Worm (Caenorhabditis elegans) whole organism, L3 larva: ENCODE measurements around the gene shw-1.

ENCODE experiments used
- ama-1 ChIP-seq: fragments of 150-350 bp; optimal IDR thresholded peaks from 2 replicates; lab custom pipeline; 2018
- ceh-16 ChIP-seq: sonication (generic microtip); optimal IDR thresholded peaks from 2 replicates; lab custom pipeline; 2017; ENCODE audit warnings: missing biosample characterization, missing genetic modification characterization
- ceh-28 ChIP-seq: fragments of 150-350 bp; optimal IDR thresholded peaks from 2 replicates; lab custom pipeline; 2014; ENCODE audit warnings: missing biosample characterization, missing genetic modification reagents, missing genetic modification characterization
- ceh-82 ChIP-seq: fragments of 150-350 bp; optimal IDR thresholded peaks from 2 replicates; lab custom pipeline; 2014; ENCODE audit warnings: missing biosample characterization, missing genetic modification characterization
- ceh-9 ChIP-seq: sonication (generic microtip); optimal IDR thresholded peaks from 2 replicates; lab custom pipeline; 2018; ENCODE audit warnings: missing biosample characterization, missing genetic modification characterization
- egl-27 ChIP-seq: sonication (generic microtip); optimal IDR thresholded peaks from 4 replicates; lab custom pipeline; 2017; ENCODE audit warnings: missing biosample characterization, missing genetic modification reagents, missing genetic modification characterization
- egl-5 ChIP-seq: fragments of 150-350 bp; optimal IDR thresholded peaks from 2 replicates; lab custom pipeline; 2017; ENCODE audit warnings: missing biosample characterization, missing genetic modification reagents, missing genetic modification characterization, inconsistent platforms
- elt-1 ChIP-seq: fragments of 150-350 bp; optimal IDR thresholded peaks from 2 replicates; lab custom pipeline; 2014; ENCODE audit warnings: missing biosample characterization, missing genetic modification characterization
- elt-2 ChIP-seq: sonication (generic microtip); optimal IDR thresholded peaks from 2 replicates; lab custom pipeline; 2016; ENCODE audit warnings: missing genetic modification reagents, mild to moderate bottlenecking, missing genetic modification characterization, missing compliant biosample characterization
- elt-3 ChIP-seq, 3 experiments: fragments of 150-350 bp in 1 of 3; sonication (generic microtip) in 2 of 3; optimal IDR thresholded peaks; 2 replicates in 2 of 3; 4 replicates in 1 of 3; lab custom pipeline; 2014 to 2017; ENCODE audit warnings: missing biosample characterization in 3 of 3, missing genetic modification characterization in 3 of 3
- fkh-10 ChIP-seq: sonication (generic microtip); optimal IDR thresholded peaks from 2 replicates; lab custom pipeline; 2017; ENCODE audit warnings: missing biosample characterization, missing genetic modification reagents, missing genetic modification characterization
- fkh-2 ChIP-seq: fragments of 150-350 bp; optimal IDR thresholded peaks from 2 replicates; lab custom pipeline; 2014; ENCODE audit warnings: missing biosample characterization, missing genetic modification reagents, missing genetic modification characterization
- fos-1 ChIP-seq: fragments of 150-350 bp; optimal IDR thresholded peaks from 2 replicates; lab custom pipeline; 2014; ENCODE audit warnings: missing biosample characterization, missing genetic modification characterization
- jun-1 ChIP-seq: fragments of 150-350 bp; optimal IDR thresholded peaks from 2 replicates; lab custom pipeline; 2014; ENCODE audit warnings: missing biosample characterization, missing genetic modification reagents, missing genetic modification characterization
- lin-39 ChIP-seq: fragments of 150-350 bp; optimal IDR thresholded peaks from 2 replicates; lab custom pipeline; 2018; ENCODE audit warnings: missing biosample characterization, missing genetic modification reagents, missing genetic modification characterization
- lsy-12 ChIP-seq: sonication (generic microtip); optimal IDR thresholded peaks from 2 replicates; lab custom pipeline; 2016; ENCODE audit warnings: mild to moderate bottlenecking, missing genetic modification characterization, missing compliant biosample characterization
- mdl-1 ChIP-seq: fragments of 150-350 bp; optimal IDR thresholded peaks from 2 replicates; lab custom pipeline; 2014; ENCODE audit warnings: missing biosample characterization, missing genetic modification characterization
- mml-1 ChIP-seq: fragments of 150-350 bp; sonication (generic microtip); optimal IDR thresholded peaks from 3 replicates; lab custom pipeline; 2014; ENCODE audit warnings: missing biosample characterization, missing genetic modification characterization
- nfya-1 ChIP-seq: sonication (generic microtip); optimal IDR thresholded peaks from 2 replicates; lab custom pipeline; 2017; ENCODE audit warnings: missing genetic modification characterization, mild to moderate bottlenecking, missing compliant biosample characterization, antibody characterized with exemption, moderate library complexity; ENCODE audit not compliant: insufficient read depth
- nhr-11 ChIP-seq: fragments of 150-350 bp; optimal IDR thresholded peaks from 2 replicates; lab custom pipeline; 2014; ENCODE audit warnings: missing biosample characterization, missing genetic modification characterization
- nhr-12 ChIP-seq: fragments of 150-350 bp; optimal IDR thresholded peaks from 2 replicates; lab custom pipeline; 2014; ENCODE audit warnings: missing biosample characterization, missing genetic modification characterization
- nhr-23 ChIP-seq: fragments of 150-350 bp; optimal IDR thresholded peaks from 2 replicates; lab custom pipeline; 2014; ENCODE audit warnings: missing biosample characterization, missing genetic modification reagents, missing genetic modification characterization
- nhr-25 ChIP-seq: sonication (generic microtip); optimal IDR thresholded peaks from 2 replicates; lab custom pipeline; 2017; ENCODE audit warnings: missing biosample characterization, missing genetic modification characterization
- nhr-43 ChIP-seq: sonication (generic microtip); optimal IDR thresholded peaks from 2 replicates; lab custom pipeline; 2016; ENCODE audit warnings: mild to moderate bottlenecking, missing genetic modification characterization, missing compliant biosample characterization; ENCODE audit not compliant: poor library complexity, severe bottlenecking
- nhr-67 ChIP-seq: fragments of 150-350 bp; optimal IDR thresholded peaks from 2 replicates; lab custom pipeline; 2014; ENCODE audit warnings: missing biosample characterization, missing genetic modification characterization
- nhr-76 ChIP-seq: fragments of 150-350 bp; sonication (generic microtip); optimal IDR thresholded peaks from 5 replicates; lab custom pipeline; 2014; ENCODE audit warnings: missing biosample characterization, missing genetic modification characterization
- pqm-1 ChIP-seq: fragments of 150-350 bp; optimal IDR thresholded peaks from 2 replicates; lab custom pipeline; 2017; ENCODE audit warnings: missing biosample characterization, missing genetic modification characterization, inconsistent platforms
- sea-2 ChIP-seq: fragments of 150-350 bp; sonication (generic microtip); optimal IDR thresholded peaks from 4 replicates; lab custom pipeline; 2014; ENCODE audit warnings: missing biosample characterization, missing genetic modification reagents, missing genetic modification characterization
- skn-1 ChIP-seq: fragments of 150-350 bp; optimal IDR thresholded peaks from 2 replicates; lab custom pipeline; 2014; ENCODE audit warnings: missing biosample characterization, missing genetic modification characterization
- snpc-4 ChIP-seq: fragments of 150-350 bp; optimal IDR thresholded peaks from 2 replicates; lab custom pipeline; 2014; ENCODE audit warnings: missing biosample characterization, missing genetic modification characterization
- tbx-2 ChIP-seq: sonication (generic microtip); optimal IDR thresholded peaks from 2 replicates; lab custom pipeline; 2016; ENCODE audit warnings: mild to moderate bottlenecking, missing genetic modification characterization, missing compliant biosample characterization
- unc-39 ChIP-seq: sonication (generic microtip); optimal IDR thresholded peaks from 4 replicates; lab custom pipeline; 2017; ENCODE audit warnings: missing biosample characterization, missing genetic modification characterization
- unc-62 ChIP-seq: fragments of 150-350 bp; sonication (generic microtip); optimal IDR thresholded peaks from 4 replicates; lab custom pipeline; 2014; ENCODE audit warnings: missing biosample characterization, missing genetic modification reagents, missing genetic modification characterization
- zag-1 ChIP-seq: fragments of 150-350 bp; optimal IDR thresholded peaks from 2 replicates; lab custom pipeline; 2014; ENCODE audit warnings: missing biosample characterization, missing genetic modification characterization
- ztf-4 ChIP-seq: fragments of 150-350 bp; optimal IDR thresholded peaks from 2 replicates; lab custom pipeline; 2014; ENCODE audit warnings: missing biosample characterization, missing genetic modification characterization

shw-1 gene

DNA sequence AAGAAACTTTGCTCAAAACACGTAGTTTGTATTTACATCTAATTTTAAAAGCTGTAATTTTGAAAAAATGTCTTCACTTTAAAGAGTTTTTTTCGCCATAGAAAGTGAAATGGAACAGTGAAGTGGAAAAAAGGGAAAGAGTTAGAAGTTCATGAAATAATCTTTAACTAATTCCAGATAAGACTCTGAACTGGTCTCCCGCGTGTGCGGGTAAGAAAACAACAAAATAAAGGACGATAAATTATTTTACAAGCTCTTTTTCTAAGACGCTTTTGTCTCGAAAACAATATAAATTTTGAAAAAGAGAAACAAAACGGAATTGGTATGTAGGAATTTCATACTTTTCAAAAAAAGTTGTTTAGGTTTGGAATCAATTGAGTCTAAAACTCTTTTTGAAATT, 4.6 kb downstream of the shw-1 start:
- TF ChIP-seq nhr-76 (no peak), fos-1 (tag; lab: Kevin White, UChicago) (no peak), fkh-2 (tag; lab: Kevin White, UChicago) (no peak), elt-2 (no peak), nhr-67 (no peak), mdl-1 (tag; lab: Kevin White, UChicago) (no peak), egl-27 (tag; lab: Kevin White, UChicago) (no peak)
- TF ChIP-seq, all 47 proteins: peak for 0

DNA sequence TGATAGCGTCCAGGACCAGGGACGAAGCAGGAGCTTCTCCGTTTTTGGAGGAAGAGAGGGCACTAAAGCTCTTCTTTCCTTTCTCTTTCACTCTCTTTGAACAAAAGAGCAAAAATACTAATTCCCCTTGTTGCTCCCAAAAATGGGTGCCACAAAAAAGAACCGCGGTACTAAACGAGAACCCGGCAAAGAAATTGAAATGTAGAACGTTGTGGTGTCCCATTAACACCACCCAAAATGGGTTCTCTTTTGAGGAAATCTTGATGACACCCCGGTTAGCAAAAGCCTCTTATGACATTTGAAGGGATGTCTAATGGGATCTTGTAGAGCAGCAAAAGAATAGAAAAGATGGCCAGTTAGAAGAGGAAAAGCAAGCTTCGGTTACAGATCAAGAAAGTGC, 6.5 kb downstream of the shw-1 start:
- TF ChIP-seq egl-5 (tag; lab: Kevin White, UChicago) (no peak), unc-39 (tag; lab: Kevin White, UChicago) (no peak), snpc-4 (tag; lab: Kevin White, UChicago) (no peak), pqm-1 (tag; lab: Kevin White, UChicago) (no peak), fkh-10 (GFP tag; lab: Kevin White, UChicago) (no peak), nhr-76 (no peak), elt-1 (tag; lab: Kevin White, UChicago) (no peak), nhr-43 (tag; lab: Kevin White, UChicago) (no peak), elt-2 (no peak), nhr-67 (no peak), nhr-25 (tag; lab: Kevin White, UChicago) (no peak), ama-1 (lab: Kevin White, UChicago) (no peak), fos-1 (tag; lab: Kevin White, UChicago) (no peak), ceh-82 (tag; lab: Kevin White, UChicago) (no peak)

DNA sequence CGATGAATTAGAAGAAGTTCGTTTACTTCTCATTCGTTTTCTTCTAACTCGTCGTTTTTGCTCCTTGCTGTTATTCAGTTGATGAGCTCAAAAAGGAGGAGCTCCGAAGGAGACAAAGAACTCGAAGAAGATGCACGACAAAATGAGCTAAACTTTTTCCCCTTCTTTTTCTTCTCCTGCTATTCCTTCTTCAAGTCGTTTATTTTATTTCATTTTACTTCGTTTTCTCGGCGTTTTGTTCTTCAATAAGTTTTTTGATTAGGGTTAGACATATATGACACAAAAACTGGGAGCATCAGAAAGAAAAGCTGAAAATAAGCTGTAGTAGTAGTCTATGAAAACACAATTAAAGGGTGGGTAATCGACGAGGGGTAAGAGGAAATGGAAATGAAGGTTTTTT, 9.3 kb downstream of the shw-1 start:
- TF ChIP-seq jun-1 (no peak), mml-1 (no peak), nfya-1 (tag; lab: Kevin White, UChicago) (no peak), ceh-28 (no peak), elt-1 (tag; lab: Kevin White, UChicago) (no peak), lsy-12 (tag; lab: Kevin White, UChicago) (no peak), elt-3 (tag; optimal IDR thresholded peaks at IDR 0.05; lab: Kevin White, UChicago) (no peak), ama-1 (lab: Kevin White, UChicago) (no peak), skn-1 (tag; lab: Kevin White, UChicago) (no peak), ztf-4 (tag; lab: Kevin White, UChicago) (no peak), nhr-11 (tag; lab: Kevin White, UChicago) (no peak), tbx-2 (tag; lab: Kevin White, UChicago) (no peak), snpc-4 (tag; lab: Kevin White, UChicago) (no peak), mdl-1 (tag; lab: Kevin White, UChicago) (no peak), ceh-9 (tag; lab: Kevin White, UChicago) (no peak), nhr-43 (tag; lab: Kevin White, UChicago) (no peak)

DNA sequence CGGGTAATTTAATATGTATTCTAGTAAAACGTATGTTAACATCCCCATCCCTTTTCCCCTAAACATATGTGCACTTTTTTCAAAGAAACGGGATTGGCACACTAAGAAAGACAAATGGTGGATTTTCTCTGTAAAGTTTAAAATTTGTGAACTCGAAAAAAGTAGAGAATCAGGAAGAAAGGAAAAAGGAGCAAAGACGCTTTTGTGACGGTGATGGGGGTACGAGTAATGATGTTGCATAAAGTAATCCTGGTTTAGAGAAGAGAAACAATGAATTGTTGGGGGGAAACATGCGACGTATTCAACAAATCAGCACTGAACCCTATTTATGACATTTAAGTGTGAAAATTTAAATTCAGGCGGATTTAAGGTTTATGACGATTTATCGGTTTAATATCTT, 9.8 kb downstream of the shw-1 start:
- TF ChIP-seq ceh-9 (tag; lab: Kevin White, UChicago) (no peak), unc-39 (tag; lab: Kevin White, UChicago) (no peak), tbx-2 (tag; lab: Kevin White, UChicago) (no peak), jun-1 (no peak), nhr-43 (tag; lab: Kevin White, UChicago) (no peak), unc-62 (GFP tag; lab: Kevin White, UChicago) (no peak), lsy-12 (tag; lab: Kevin White, UChicago) (no peak), nhr-23 (tag; lab: Kevin White, UChicago) (no peak), nhr-76 (no peak)

DNA sequence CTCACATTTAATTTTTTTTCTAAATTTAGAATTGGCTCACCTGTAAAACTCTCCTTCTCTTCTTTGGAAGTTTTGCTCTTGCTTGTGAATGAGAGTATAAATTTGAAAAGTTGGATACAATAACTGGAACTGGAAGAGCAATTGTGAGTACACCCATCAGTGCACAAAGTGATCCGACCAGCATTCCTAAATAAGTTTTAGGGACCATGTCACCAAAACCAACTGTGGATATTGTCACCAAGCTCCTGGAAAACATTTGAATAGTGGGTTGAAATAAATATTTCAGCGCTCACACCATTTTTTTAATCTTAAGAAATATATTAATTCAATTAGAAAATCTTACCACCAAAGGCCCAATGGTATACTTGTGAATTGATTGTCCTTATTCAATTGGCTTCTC, 13.0 kb downstream of the shw-1 start:
- TF ChIP-seq fos-1 (tag; lab: Kevin White, UChicago) (no peak), zag-1 (tag; lab: Kevin White, UChicago) (no peak), ceh-9 (tag; lab: Kevin White, UChicago) (no peak), lin-39 (tag; lab: Kevin White, UChicago) (no peak), ama-1 (lab: Kevin White, UChicago) (no peak), lsy-12 (tag; lab: Kevin White, UChicago) (no peak), elt-2 (no peak), nhr-12 (tag; lab: Kevin White, UChicago) (no peak), sea-2 (GFP tag; lab: Kevin White, UChicago) (no peak), ceh-16 (no peak), fkh-10 (GFP tag; lab: Kevin White, UChicago) (no peak), ceh-28 (no peak)
